Worm (Caenorhabditis elegans) whole organism, L3 larva: Measurements from ENCODE around the gene F57A10.4.

ENCODE experiments used
- R02D3.7 ChIP-seq: fragments of 150-350 bp; optimal IDR thresholded peaks from 2 replicates; lab custom pipeline; 2014; ENCODE audit warnings: missing biosample characterization, missing genetic modification characterization
- ZK546.5 ChIP-seq: sonication (generic microtip); optimal IDR thresholded peaks from 2 replicates; lab custom pipeline; 2017; ENCODE audit warnings: missing biosample characterization, missing genetic modification characterization
- elt-3 ChIP-seq, 3 experiments: fragments of 150-350 bp in 1 of 3; sonication (generic microtip) in 2 of 3; optimal IDR thresholded peaks; 2 replicates in 2 of 3; 4 replicates in 1 of 3; lab custom pipeline; 2014 to 2017; ENCODE audit warnings: missing biosample characterization in 3 of 3, missing genetic modification characterization in 3 of 3
- nhr-12 ChIP-seq: fragments of 150-350 bp; optimal IDR thresholded peaks from 2 replicates; lab custom pipeline; 2014; ENCODE audit warnings: missing biosample characterization, missing genetic modification characterization
- nhr-28 ChIP-seq: fragments of 150-350 bp; optimal IDR thresholded peaks from 2 replicates; lab custom pipeline; 2014; ENCODE audit warnings: missing biosample characterization, missing genetic modification characterization
- nhr-77 ChIP-seq: fragments of 150-350 bp; optimal IDR thresholded peaks from 2 replicates; lab custom pipeline; 2014; ENCODE audit warnings: missing biosample characterization, missing genetic modification characterization
- snpc-4 ChIP-seq: fragments of 150-350 bp; optimal IDR thresholded peaks from 2 replicates; lab custom pipeline; 2014; ENCODE audit warnings: missing biosample characterization, missing genetic modification characterization
- zag-1 ChIP-seq: fragments of 150-350 bp; optimal IDR thresholded peaks from 2 replicates; lab custom pipeline; 2014; ENCODE audit warnings: missing biosample characterization, missing genetic modification characterization

ce11 chrV:15769072-15769471, at the start of gene F57A10.4:
- no peak for TF ChIP-seq nhr-28 (tag; lab: Kevin White, UChicago)
- TF ChIP-seq zag-1 (tag; lab: Kevin White, UChicago) = no peak
- TF ChIP-seq nhr-77 (tag; lab: Kevin White, UChicago) = no peak
- no peak for TF ChIP-seq elt-3 (tag; optimal IDR thresholded peaks at IDR 0.05; lab: Kevin White, UChicago)
- TF ChIP-seq ZK546.5 (tag; lab: Kevin White, UChicago) = no peak
- no peak for TF ChIP-seq R02D3.7 (tag; lab: Kevin White, UChicago)
- TF ChIP-seq nhr-12 (tag; lab: Kevin White, UChicago) = no peak
- TF ChIP-seq snpc-4 = no peak
